Worm (Caenorhabditis elegans): Measurements from ENCODE around the gene srm-5.

The srm-5 gene

DNA sequence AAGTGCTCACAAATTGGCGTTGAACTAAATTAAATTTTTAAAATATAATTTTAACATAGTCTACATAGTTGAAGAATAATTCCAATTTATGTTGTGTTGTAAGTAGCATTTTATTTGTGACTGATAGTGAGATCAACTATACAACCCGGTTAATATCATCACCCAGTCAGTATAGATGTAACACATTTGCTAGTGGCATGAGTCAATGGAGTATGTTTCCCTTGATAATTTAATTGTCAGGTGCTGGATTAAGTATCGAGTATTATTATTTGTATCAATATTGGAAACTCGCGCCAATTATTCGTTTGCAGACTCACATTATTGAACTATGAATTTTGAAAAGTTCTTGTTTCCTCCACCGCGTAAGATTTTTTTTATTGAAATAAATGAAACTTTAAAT, at the start of gene srm-5:
srm-5 (plus strand) TSS at position 301 of the 400 bp plus-strand sequence.
- TF ChIP-seq nhr-28 (tag; optimal IDR thresholded peaks at IDR 0.05) (no peak), egl-5 (tag; optimal IDR thresholded peaks at IDR 0.05) (no peak), fkh-10 (GFP tag; optimal IDR thresholded peaks at IDR 0.05) (no peak), unc-62 (GFP tag; optimal IDR thresholded peaks at IDR 0.05) (no peak), fos-1 (tag; optimal IDR thresholded peaks at IDR 0.05) (no peak), daf-12 (tag; optimal IDR thresholded peaks at IDR 0.05) (no peak), ceh-16 (tag; optimal IDR thresholded peaks at IDR 0.05) (no peak), jun-1 (tag; optimal IDR thresholded peaks at IDR 0.05) (no peak), eor-1 (tag; optimal IDR thresholded peaks at IDR 0.05) (no peak), elt-1 (tag; optimal IDR thresholded peaks at IDR 0.05) (no peak), nhr-76 (tag; optimal IDR thresholded peaks at IDR 0.05) (no peak)

DNA sequence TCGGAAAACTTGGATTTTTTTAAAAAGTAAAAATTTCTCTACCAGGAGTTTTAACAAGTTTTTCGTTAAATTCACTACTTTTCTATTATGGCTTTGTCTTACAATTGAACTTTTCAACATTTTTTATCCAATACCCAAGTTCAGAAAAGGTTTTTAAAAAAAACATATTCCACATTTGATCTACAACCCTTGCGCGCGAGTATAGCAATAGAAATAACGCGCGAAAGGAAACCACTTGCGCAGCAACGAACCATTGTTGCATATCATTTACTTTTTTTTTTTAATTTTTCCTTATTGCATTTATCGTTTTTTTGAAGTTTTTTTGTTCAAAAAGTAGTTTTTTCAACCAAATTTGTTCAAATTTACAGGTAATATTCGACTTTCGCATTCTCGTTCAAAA, 49.2 kb upstream of the srm-5 start, which contains the start of gene F40G12.11:
F40G12.11 (plus strand) TSS at position 369 of the 400 bp plus-strand sequence.
- TF ChIP-seq skn-1 (tag; optimal IDR thresholded peaks at IDR 0.05) = no peak
- no peak for TF ChIP-seq unc-39 (tag; optimal IDR thresholded peaks at IDR 0.05)
- TF ChIP-seq sea-2 (GFP tag; optimal IDR thresholded peaks at IDR 0.05) = no peak
- no peak for TF ChIP-seq tbx-2 (tag; optimal IDR thresholded peaks at IDR 0.05)
- TF ChIP-seq nhr-23 (tag; optimal IDR thresholded peaks at IDR 0.05) = no peak
- no peak for TF ChIP-seq egl-5 (tag; optimal IDR thresholded peaks at IDR 0.05)
- TF ChIP-seq nhr-12 (tag; optimal IDR thresholded peaks at IDR 0.05) = no peak
- no peak for TF ChIP-seq mml-1 (tag; optimal IDR thresholded peaks at IDR 0.05)
- TF ChIP-seq unc-62 (GFP tag; optimal IDR thresholded peaks at IDR 0.05) = no peak
- no peak for TF ChIP-seq nhr-76 (tag; optimal IDR thresholded peaks at IDR 0.05)
- TF ChIP-seq ztf-11 (tag; optimal IDR thresholded peaks at IDR 0.05) = no peak
- no peak for TF ChIP-seq lin-15B (tag; optimal IDR thresholded peaks at IDR 0.05)

DNA sequence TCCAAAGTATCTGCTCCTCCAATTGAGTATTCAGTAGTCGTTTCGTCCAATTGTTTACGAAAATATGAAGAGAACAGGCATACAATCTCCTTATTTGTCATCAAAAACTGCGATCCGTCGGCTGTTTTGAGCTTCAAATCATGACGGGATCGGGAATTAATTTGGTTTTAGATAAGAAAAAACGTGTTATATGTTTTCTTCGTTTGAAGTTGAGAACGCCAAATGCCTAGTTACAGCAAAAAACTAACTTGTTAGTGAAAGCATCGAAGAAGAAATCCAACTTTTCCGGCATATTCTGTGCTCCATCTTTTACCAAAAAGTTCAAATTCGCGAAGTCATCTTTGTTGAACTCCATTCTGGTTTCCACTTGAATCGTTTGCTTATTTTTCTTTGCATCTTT, 45.6 kb upstream of the srm-5 start, which contains the start of gene F14D7.1:
F14D7.1 (minus strand) TSS at position 101 of the 400 bp plus-strand sequence.
- no peak for TF ChIP-seq ceh-16 (tag; optimal IDR thresholded peaks at IDR 0.05)
- TF ChIP-seq jun-1 (tag; optimal IDR thresholded peaks at IDR 0.05) = no peak
- TF ChIP-seq nhr-12 (tag; optimal IDR thresholded peaks at IDR 0.05) = no peak
- TF ChIP-seq ceh-28 (tag; optimal IDR thresholded peaks at IDR 0.05) = no peak
- TF ChIP-seq tbx-2 (tag; optimal IDR thresholded peaks at IDR 0.05) = no peak
- no peak for TF ChIP-seq mml-1 (tag; optimal IDR thresholded peaks at IDR 0.05)

DNA sequence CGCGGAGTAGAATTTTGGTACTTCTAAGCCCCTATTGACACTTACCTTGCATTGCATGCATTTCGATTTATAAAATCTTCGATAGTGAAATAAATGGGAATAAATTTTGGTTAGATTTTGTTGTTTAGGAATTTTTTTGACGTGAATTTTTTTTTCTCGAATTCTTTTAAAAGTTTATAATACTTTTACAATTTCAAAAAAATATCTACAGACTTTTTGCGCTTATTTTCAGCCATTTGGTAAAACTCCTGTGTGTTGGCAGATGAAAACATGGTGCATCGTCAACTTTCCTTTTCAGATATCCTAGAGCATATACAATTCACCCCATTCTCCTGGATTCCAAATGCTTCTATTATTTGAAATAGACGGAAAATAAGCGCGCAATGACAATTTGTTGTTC, 44.4 kb upstream of the srm-5 start, which contains the start of gene F14D7.18:
F14D7.18 (minus strand) TSS at position 101 of the 400 bp plus-strand sequence.
- TF ChIP-seq ceh-9 (tag; optimal IDR thresholded peaks at IDR 0.05) = no peak
- no peak for TF ChIP-seq unc-62 (GFP tag; optimal IDR thresholded peaks at IDR 0.05)
- TF ChIP-seq ceh-82 (tag; optimal IDR thresholded peaks at IDR 0.05) = no peak
- TF ChIP-seq fkh-2 (tag; optimal IDR thresholded peaks at IDR 0.05) = no peak
- TF ChIP-seq jun-1 (tag; optimal IDR thresholded peaks at IDR 0.05) = no peak
- TF ChIP-seq ztf-11 (tag; optimal IDR thresholded peaks at IDR 0.05) = no peak
- TF ChIP-seq nhr-237 (tag; optimal IDR thresholded peaks at IDR 0.05) = no peak
- no peak for TF ChIP-seq unc-39 (tag; optimal IDR thresholded peaks at IDR 0.05)
- TF ChIP-seq hmg-11 (tag; optimal IDR thresholded peaks at IDR 0.05) = no peak
- no peak for TF ChIP-seq nhr-43 (tag; optimal IDR thresholded peaks at IDR 0.05; ENCODE audit: poor library complexity, severe bottlenecking)
- TF ChIP-seq zag-1 (tag; optimal IDR thresholded peaks at IDR 0.05) = no peak
- TF ChIP-seq nhr-11 (tag; optimal IDR thresholded peaks at IDR 0.05) = no peak
- no peak for TF ChIP-seq ceh-16 (tag; optimal IDR thresholded peaks at IDR 0.05)
- no peak for TF ChIP-seq fos-1 (tag; optimal IDR thresholded peaks at IDR 0.05)
- TF ChIP-seq skn-1 (tag; optimal IDR thresholded peaks at IDR 0.05) = no peak
- no peak for TF ChIP-seq nhr-67 (tag; optimal IDR thresholded peaks at IDR 0.05)
- TF ChIP-seq elt-1 (tag; optimal IDR thresholded peaks at IDR 0.05) = no peak

DNA sequence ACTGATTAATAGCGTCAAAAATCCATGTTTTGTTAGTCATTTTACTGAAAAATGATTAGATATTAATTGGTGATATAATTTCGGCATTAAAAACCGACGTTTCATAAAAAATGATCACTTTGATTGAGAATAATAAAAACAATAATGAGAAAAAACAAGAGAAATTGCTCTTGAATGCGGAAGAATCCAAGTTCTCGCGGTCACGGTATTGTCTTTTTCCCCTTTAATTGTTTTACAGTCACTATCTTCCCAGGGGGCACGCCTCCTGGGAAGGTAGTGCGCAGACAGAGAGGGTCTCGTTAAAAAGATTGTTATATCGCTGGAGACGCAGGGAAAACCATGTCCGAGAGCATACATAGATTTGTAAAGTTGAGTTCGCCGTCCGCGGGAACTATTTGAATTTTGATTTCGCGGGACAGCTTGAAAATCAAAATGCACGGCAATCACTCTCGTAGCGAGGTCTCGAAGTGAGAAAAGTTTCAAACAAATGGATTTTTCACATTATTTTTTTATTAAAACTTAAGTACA, 41.3 kb upstream of the srm-5 start, which contains the start of gene F14D7.2:
F14D7.2 (minus strand) TSS at position 51 of the 528 bp plus-strand sequence.
- TF ChIP-seq ztf-11 (tag; optimal IDR thresholded peaks at IDR 0.05) = no peak
- no peak for TF ChIP-seq jun-1 (tag; optimal IDR thresholded peaks at IDR 0.05)
- TF ChIP-seq aly-2 (tag; optimal IDR thresholded peaks at IDR 0.05) = no peak
- TF ChIP-seq snpc-4 (tag; optimal IDR thresholded peaks at IDR 0.05) = no peak
- no peak for TF ChIP-seq nhr-11 (tag; optimal IDR thresholded peaks at IDR 0.05)
- TF ChIP-seq ama-1 (optimal IDR thresholded peaks at IDR 0.05) = no peak
- TF ChIP-seq ZK546.5 (tag; optimal IDR thresholded peaks at IDR 0.05) = no peak
- no peak for TF ChIP-seq zag-1 (tag; optimal IDR thresholded peaks at IDR 0.05)
- no peak for TF ChIP-seq ceh-82 (tag; optimal IDR thresholded peaks at IDR 0.05)
- no peak for TF ChIP-seq ceh-16 (tag; optimal IDR thresholded peaks at IDR 0.05)
- TF ChIP-seq elt-2 (tag; optimal IDR thresholded peaks at IDR 0.05) = no peak
- no peak for TF ChIP-seq pha-4 (tag; optimal IDR thresholded peaks at IDR 0.05)
- no peak for TF ChIP-seq nhr-28 (tag; optimal IDR thresholded peaks at IDR 0.05)
- TF ChIP-seq pqm-1 (tag; optimal IDR thresholded peaks at IDR 0.05) = no peak
- TF ChIP-seq egl-27 (tag; optimal IDR thresholded peaks at IDR 0.05) = no peak
- no peak for TF ChIP-seq eor-1 (tag; optimal IDR thresholded peaks at IDR 0.05)
- no peak for TF ChIP-seq unc-39 (tag; optimal IDR thresholded peaks at IDR 0.05)
